Worm (Caenorhabditis elegans) whole organism, L4 larva: ENCODE data around the gene nspe-3.

Experiments
- R02D3.7 ChIP-seq: fragments of 150-350 bp; sonication (generic microtip); optimal IDR thresholded peaks from 3 replicates; lab custom pipeline; 2014; ENCODE audit warnings: missing biosample characterization, missing genetic modification characterization
- ZK546.5 ChIP-seq, 2 experiments: sonication (generic microtip); optimal IDR thresholded peaks; 2 replicates each; lab custom pipeline; 2017; ENCODE audit warnings: missing biosample characterization in 2 of 2, missing genetic modification characterization in 2 of 2
- aha-1 ChIP-seq: fragments of 150-350 bp; peaks from one replicate; lab custom pipeline; 2014; ENCODE audit warnings: missing biosample characterization, missing genetic modification characterization
- aly-2 ChIP-seq: sonication (generic microtip); optimal IDR thresholded peaks from 2 replicates; lab custom pipeline; 2018; ENCODE audit warnings: missing biosample characterization, missing genetic modification characterization
- ceh-32 ChIP-seq: sonication (generic microtip); optimal IDR thresholded peaks from 2 replicates; lab custom pipeline; 2016; ENCODE audit warnings: mild to moderate bottlenecking, missing genetic modification characterization, missing compliant biosample characterization; ENCODE audit not compliant: poor library complexity
- ceh-82 ChIP-seq: sonication (generic microtip); optimal IDR thresholded peaks from 2 replicates; lab custom pipeline; 2017; ENCODE audit warnings: missing biosample characterization, missing genetic modification characterization
- dmd-8 ChIP-seq: fragments of 200-800 bp; sonication (Bioruptor generic); IDR thresholded peaks from 2 replicates; pipeline ENCODE4 v1.3.6; 2022; ENCODE audit warnings: missing genetic modification characterization, missing compliant biosample characterization
- dmd-9 ChIP-seq: fragments of 200-800 bp; sonication (Bioruptor generic); IDR thresholded peaks from 2 replicates; pipeline ENCODE4 v1.3.6; 2022; ENCODE audit warnings: missing genetic modification reagents, missing genetic modification characterization, missing compliant biosample characterization
- duxl-1 ChIP-seq: sonication (generic microtip); optimal IDR thresholded peaks from 2 replicates; lab custom pipeline; 2016; ENCODE audit warnings: mild to moderate bottlenecking, missing genetic modification characterization, moderate library complexity, missing compliant biosample characterization; ENCODE audit not compliant: poor library complexity
- hlh-11 ChIP-seq: fragments of 200-800 bp; sonication (Bioruptor generic); optimal IDR thresholded peaks from 2 replicates; lab custom pipeline; 2018; ENCODE audit warnings: mild to moderate bottlenecking, missing genetic modification characterization, missing compliant biosample characterization
- jun-1 ChIP-seq: fragments of 150-350 bp; optimal IDR thresholded peaks from 2 replicates; lab custom pipeline; 2014; ENCODE audit warnings: missing biosample characterization, missing genetic modification reagents, missing genetic modification characterization
- nhr-76 ChIP-seq: fragments of 150-350 bp; optimal IDR thresholded peaks from 2 replicates; lab custom pipeline; 2014; ENCODE audit warnings: missing biosample characterization, missing genetic modification characterization
- pha-4 ChIP-seq, 2 experiments: fragments of 150-350 bp in 1 of 2; fragments of 200-800 bp in 1 of 2; sonication (Bioruptor generic) in 1 of 2; IDR thresholded peaks in 1 of 2; optimal IDR thresholded peaks in 1 of 2; 2 replicates each; pipeline versions ENCODE4 v1.3.6 to Lab custom; 2014 to 2022; ENCODE audit warnings: missing genetic modification characterization in 2 of 2, missing genetic modification reagents in 2 of 2, missing biosample characterization in 1 of 2, missing compliant biosample characterization in 1 of 2
- zag-1 ChIP-seq: fragments of 150-350 bp; optimal IDR thresholded peaks from 2 replicates; lab custom pipeline; 2014; ENCODE audit warnings: missing biosample characterization, missing genetic modification characterization

ce11 chrII:12626120-12626624 lies 8.5 kb downstream of the nspe-3 start:
- no peak for TF ChIP-seq dmd-9
- TF ChIP-seq aly-2, result no peak
- no peak for TF ChIP-seq nhr-76 (tag; lab: Kevin White, UChicago)
- TF ChIP-seq pha-4 (GFP tag; IDR thresholded peaks at IDR 0.05; lab: Robert Waterston, UW), result no peak
- TF ChIP-seq pha-4 (tag; optimal IDR thresholded peaks at IDR 0.05; lab: Kevin White, UChicago), result no peak
- no peak for TF ChIP-seq hlh-11 (tag; lab: Kevin White, UChicago)
- TF ChIP-seq ceh-32 (tag; lab: Kevin White, UChicago), result no peak
- TF ChIP-seq ZK546.5 (tag; optimal IDR thresholded peaks at IDR 0.05; lab: Kevin White, UChicago), result no peak
- TF ChIP-seq jun-1 (tag; lab: Kevin White, UChicago), result no peak
- peak; percentile 69 for TF ChIP-seq aha-1 (tag; lab: Kevin White, UChicago)
- TF ChIP-seq duxl-1 (tag; lab: Kevin White, UChicago), result no peak
- no peak for TF ChIP-seq R02D3.7
- TF ChIP-seq ceh-82, result no peak
- no peak for TF ChIP-seq zag-1 (tag; lab: Kevin White, UChicago)
- TF ChIP-seq dmd-8 (GFP tag; lab: Robert Waterston, UW), result no peak
